Worm (Caenorhabditis elegans) whole organism, L4/young adult: ENCODE results near the gene his-1.
"Not testable (repeated sequence)": the region's sequence is repeated elsewhere in the genome, so short reads cannot be mapped to it uniquely, and the experiment has no call there.

Source experiments
- W03F9.2 ChIP-seq: fragments of 150-350 bp; optimal IDR thresholded peaks from 2 replicates; lab custom pipeline; 2014; ENCODE audit warnings: missing biosample characterization, missing genetic modification characterization
- dao-5 ChIP-seq: sonication (generic microtip); optimal IDR thresholded peaks from 2 replicates; lab custom pipeline; 2016; ENCODE audit warnings: missing genotype, missing genetic modification characterization, moderate library complexity, missing compliant biosample characterization
- him-1 ChIP-seq: sonication (generic microtip); optimal IDR thresholded peaks from 2 replicates; lab custom pipeline; 2016; ENCODE audit warnings: missing genotype, missing genetic modification reagents, missing genetic modification characterization, missing compliant biosample characterization

his-1 gene

ce11 chrV:16024300-16024699, 18.0 kb upstream of the his-1 start, which contains the start of gene T10C6.6:
Gene T10C6.6 (plus strand): TSS chrV:16024326.
- TF ChIP-seq W03F9.2 (tag; lab: Kevin White, UChicago) (no peak), him-1 (tag; lab: Kevin White, UChicago) (no peak)

DNA sequence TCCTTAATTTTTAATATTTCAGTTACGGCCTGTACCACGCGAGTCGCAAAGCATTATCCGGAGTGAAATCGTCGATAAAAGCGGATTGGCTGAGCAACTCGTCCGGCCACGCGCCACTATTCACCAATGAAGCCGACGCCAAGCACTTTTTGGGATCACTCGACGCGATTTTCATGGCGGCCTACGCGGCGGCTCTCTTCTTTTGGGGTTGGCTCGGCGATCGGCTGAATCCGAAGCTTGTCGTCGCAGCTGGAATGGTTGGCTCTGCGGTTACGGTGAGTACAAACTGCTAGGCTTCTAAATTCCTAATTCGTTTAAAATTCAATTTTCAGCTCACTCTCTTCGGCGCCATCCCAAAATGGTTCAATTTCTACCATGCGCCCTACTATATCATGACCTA, 17.4 kb upstream of the his-1 start:
- TF ChIP-seq dao-5 (tag; lab: Kevin White, UChicago) = no peak
- no peak for TF ChIP-seq W03F9.2 (tag; lab: Kevin White, UChicago)
- TF ChIP-seq him-1 (tag; lab: Kevin White, UChicago) = no peak

DNA sequence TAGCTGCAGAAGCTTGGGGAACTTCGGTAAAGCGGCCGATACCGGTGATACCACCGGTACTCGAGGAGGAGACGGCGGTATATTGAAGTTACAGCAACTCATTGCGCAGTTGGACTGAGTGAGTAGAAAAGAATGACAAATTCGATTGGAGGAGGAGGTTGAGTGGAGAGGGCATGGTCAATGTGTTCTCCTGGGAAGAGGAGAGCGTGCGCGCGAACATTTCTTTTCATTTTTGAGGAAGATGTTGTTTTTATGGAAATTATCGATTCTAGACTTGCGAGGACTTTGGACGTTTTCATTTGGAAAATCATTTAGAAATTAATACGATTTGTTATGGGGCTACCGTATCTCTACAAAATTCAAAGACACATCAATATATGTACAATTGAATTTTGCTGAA, 13.1 kb upstream of the his-1 start:
- TF ChIP-seq W03F9.2 (tag; lab: Kevin White, UChicago) (no peak), dao-5 (tag; lab: Kevin White, UChicago) (no peak), him-1 (tag; lab: Kevin White, UChicago) (no peak)

- no peak for TF ChIP-seq W03F9.2 (tag; lab: Kevin White, UChicago)
- TF ChIP-seq him-1 (tag; lab: Kevin White, UChicago) = no peak
- no peak for TF ChIP-seq dao-5 (tag; lab: Kevin White, UChicago)
Observed at ce11 chrV:16031571-16031970, 10.7 kb upstream of the his-1 start, which contains the start of gene T10C6.7. Gene T10C6.7 (minus strand): TSS chrV:16031713.

DNA sequence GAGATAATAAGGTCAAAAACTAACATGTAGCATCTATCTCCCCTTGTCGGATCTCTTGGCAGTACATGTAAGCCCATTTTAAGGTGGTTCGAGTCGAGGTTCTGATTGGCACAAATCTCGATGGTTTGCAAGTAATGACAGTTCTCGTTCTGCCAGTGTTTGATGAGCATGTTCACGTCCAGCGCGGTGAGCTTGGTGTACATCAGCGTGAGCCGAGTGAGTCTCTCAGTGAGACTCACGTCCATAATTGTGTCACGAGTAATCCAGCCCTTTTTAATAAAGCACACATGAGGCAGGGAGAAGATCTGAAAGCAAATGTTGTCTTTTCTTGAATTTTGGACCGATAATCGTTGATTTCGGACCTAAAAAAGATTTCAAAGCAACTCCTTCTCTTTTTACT, 9.6 kb upstream of the his-1 start, which contains the start of gene T10C6.16:
Gene T10C6.16 (minus strand): TSS at position 245 of the 400 bp plus-strand sequence.
- TF ChIP-seq him-1 (tag; lab: Kevin White, UChicago) = no peak
- TF ChIP-seq W03F9.2 (tag; lab: Kevin White, UChicago) = no peak
- no peak for TF ChIP-seq dao-5 (tag; lab: Kevin White, UChicago)

DNA sequence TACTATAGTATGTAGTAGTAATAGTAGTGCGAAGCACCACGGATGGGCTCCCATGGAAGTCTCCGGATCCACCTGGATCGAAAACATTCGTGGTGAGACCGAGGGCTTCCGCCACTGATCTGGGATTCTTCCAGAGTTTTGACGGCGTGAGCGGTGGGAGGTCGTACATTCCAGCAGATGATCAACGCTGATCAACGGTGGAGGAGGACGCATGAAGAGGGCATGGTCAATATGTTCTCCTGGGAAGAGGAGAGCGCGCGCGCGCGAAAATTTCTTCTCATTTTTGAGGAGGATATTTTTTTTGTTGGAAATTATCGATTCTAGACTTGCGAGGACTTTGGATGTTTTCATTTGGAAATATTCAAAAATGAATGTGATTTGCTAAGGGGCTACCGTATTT, 8.8 kb upstream of the his-1 start:
- TF ChIP-seq dao-5 (tag; lab: Kevin White, UChicago) = no peak
- no peak for TF ChIP-seq him-1 (tag; lab: Kevin White, UChicago)
- TF ChIP-seq W03F9.2 (tag; lab: Kevin White, UChicago) = no peak

DNA sequence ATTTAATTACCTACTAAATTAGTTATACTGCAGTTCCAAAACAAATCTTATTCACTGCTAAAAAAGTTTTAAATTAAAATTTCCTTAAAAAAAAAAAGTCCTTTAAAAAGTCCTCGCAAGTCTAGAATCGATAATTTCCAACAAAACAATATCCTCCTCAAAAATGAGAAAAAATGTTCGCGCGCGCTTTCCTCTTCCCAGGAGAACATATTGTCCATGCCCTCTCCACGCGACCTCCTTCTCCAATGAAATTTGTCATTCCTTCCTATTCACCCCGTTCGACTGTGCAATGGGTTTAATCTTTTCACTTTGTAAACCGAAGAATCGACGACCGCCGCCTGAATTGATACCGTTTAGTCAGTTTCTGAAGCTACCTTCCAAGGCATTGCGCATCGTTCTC, 6.2 kb upstream of the his-1 start, which contains the start of gene T10C6.10:
Gene T10C6.10 (plus strand): TSS at position 248 of the 400 bp plus-strand sequence.
- TF ChIP-seq dao-5 (tag; lab: Kevin White, UChicago) = no peak
- TF ChIP-seq him-1 (tag; lab: Kevin White, UChicago) = no peak
- no peak for TF ChIP-seq W03F9.2 (tag; lab: Kevin White, UChicago)

- not testable (repeated sequence) for TF ChIP-seq him-1, W03F9.2, dao-5 (tag; lab: Kevin White, UChicago)
Observed at ce11 chrV:16040140-16040827, 2.0 kb upstream of the his-1 start, which contains the start of the genes his-4 and his-3. Gene his-4 (minus strand): TSS chrV:16040515. Gene his-3 (plus strand): TSS chrV:16040808.

- TF ChIP-seq dao-5 (tag; lab: Kevin White, UChicago) = no peak
- no peak for TF ChIP-seq W03F9.2 (tag; lab: Kevin White, UChicago)
- TF ChIP-seq him-1 (tag; lab: Kevin White, UChicago) = no peak
Observed at ce11 chrV:16041412-16041811, 908 bp upstream of the his-1 start.

DNA sequence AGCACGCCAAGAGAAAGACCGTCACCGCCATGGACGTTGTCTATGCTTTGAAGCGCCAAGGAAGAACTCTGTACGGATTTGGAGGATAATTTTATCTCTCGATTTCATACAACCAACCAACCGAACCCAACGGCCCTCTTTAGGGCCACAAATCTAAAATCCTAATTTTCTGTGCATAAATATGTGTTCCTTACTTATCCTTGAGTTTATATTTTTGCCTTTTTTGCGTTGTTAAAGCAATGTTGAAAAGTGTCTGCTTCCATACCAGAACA, 359 bp downstream of the his-1 start:
- TF ChIP-seq him-1 (tag; lab: Kevin White, UChicago) (no peak), dao-5 (tag; lab: Kevin White, UChicago) (no peak), W03F9.2 (tag; lab: Kevin White, UChicago) (no peak)

ce11 chrV:16043686-16044085, 1.4 kb downstream of the his-1 start:
- no peak for TF ChIP-seq W03F9.2 (tag; lab: Kevin White, UChicago)
- TF ChIP-seq dao-5 (tag; lab: Kevin White, UChicago) = no peak
- no peak for TF ChIP-seq him-1 (tag; lab: Kevin White, UChicago)

DNA sequence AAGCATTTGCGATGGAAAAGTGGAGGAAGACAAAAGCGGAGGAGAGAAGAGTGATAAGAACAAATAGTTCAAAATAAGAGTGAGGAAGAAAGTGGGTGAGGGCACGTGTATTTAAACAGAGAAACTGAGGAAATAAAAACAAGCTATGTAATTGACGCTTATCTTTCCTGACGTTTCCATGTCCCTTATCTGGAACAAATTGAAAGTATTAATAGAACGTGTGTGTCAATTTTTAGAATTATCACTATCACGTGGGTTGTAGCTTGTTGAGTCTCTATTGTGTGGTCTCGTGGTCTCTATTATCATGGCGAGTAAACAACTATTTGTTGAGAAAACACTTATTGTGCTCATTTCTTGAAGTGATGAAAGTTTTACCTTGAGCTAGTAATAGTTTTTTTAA, 3.5 kb downstream of the his-1 start, which contains the start of gene T10C6.15:
Gene T10C6.15 (minus strand): TSS at position 104 of the 400 bp plus-strand sequence.
- TF ChIP-seq him-1 (tag; lab: Kevin White, UChicago) (no peak), W03F9.2 (tag; lab: Kevin White, UChicago) (no peak), dao-5 (tag; lab: Kevin White, UChicago) (no peak)

ce11 chrV:16046573-16046972, 4.3 kb downstream of the his-1 start, which contains the start of gene ZK285.2:
Gene ZK285.2 (plus strand): TSS chrV:16046873.
- TF ChIP-seq him-1 (tag; lab: Kevin White, UChicago) (no peak), W03F9.2 (tag; lab: Kevin White, UChicago) (no peak), dao-5 (tag; lab: Kevin White, UChicago) (no peak)

DNA sequence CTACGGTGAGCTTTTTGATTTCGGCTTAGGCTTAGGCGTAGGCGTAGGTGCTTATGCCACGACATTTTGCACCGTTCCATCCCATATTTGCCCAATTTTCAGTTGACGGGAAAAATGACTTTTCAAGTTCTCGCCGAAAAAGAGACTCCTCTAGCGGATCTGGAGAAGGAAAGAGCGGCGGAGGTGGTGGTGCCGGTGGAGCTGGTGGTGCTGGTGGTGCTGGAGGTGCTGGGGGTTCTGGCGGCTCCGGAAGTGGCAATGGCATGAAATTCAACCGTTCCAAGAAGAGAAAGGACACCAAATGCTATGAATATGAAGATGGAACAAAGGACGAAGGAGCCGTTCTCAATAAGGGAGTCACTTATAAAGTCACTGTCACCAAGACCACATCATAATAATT, 4.7 kb downstream of the his-1 start:
- no peak for TF ChIP-seq dao-5 (tag; lab: Kevin White, UChicago)
- no peak for TF ChIP-seq him-1 (tag; lab: Kevin White, UChicago)
- TF ChIP-seq W03F9.2 (tag; lab: Kevin White, UChicago) = no peak
